Worm (Caenorhabditis elegans) whole organism, L4 larva: ENCODE measurements around the gene Y38C1BA.1.

Experiments used
- D1046.2 ChIP-seq: fragments of 200-800 bp; sonication (Bioruptor generic); IDR thresholded peaks from 2 replicates; pipeline ENCODE4 v1.3.6; 2022; ENCODE audit warnings: missing genetic modification characterization, missing compliant biosample characterization
- F26F4.8 ChIP-seq: fragments of 200-800 bp; sonication (Bioruptor generic); conservative IDR thresholded peaks from 2 replicates; pipeline ENCODE4 v1.3.6; 2022; ENCODE audit warnings: missing genetic modification characterization, missing compliant biosample characterization
- F44E2.7 ChIP-seq: fragments of 200-800 bp; sonication (Bioruptor generic); IDR thresholded peaks from 2 replicates; pipeline ENCODE4 v2.1.2; 2022; ENCODE audit warnings: missing genetic modification characterization, missing compliant biosample characterization
- Y48G9A.11 ChIP-seq: fragments of 200-800 bp; sonication (Bioruptor generic); IDR thresholded peaks from 2 replicates; pipeline ENCODE4 v1.3.6; 2022; ENCODE audit warnings: missing genetic modification reagents, missing genetic modification characterization, missing compliant biosample characterization
- ZK337.2 ChIP-seq: fragments of 200-800 bp; sonication (Bioruptor generic); IDR thresholded peaks from 2 replicates; pipeline ENCODE4 v1.3.6; 2022; ENCODE audit warnings: missing genetic modification reagents, missing genetic modification characterization, missing compliant biosample characterization
- ZK546.5 ChIP-seq, 2 experiments: sonication (generic microtip); optimal IDR thresholded peaks; 2 replicates each; lab custom pipeline; 2017; ENCODE audit warnings: missing biosample characterization in 2 of 2, missing genetic modification characterization in 2 of 2
- aha-1 ChIP-seq: fragments of 150-350 bp; peaks from one replicate; lab custom pipeline; 2014; ENCODE audit warnings: missing biosample characterization, missing genetic modification characterization
- aly-2 ChIP-seq: sonication (generic microtip); optimal IDR thresholded peaks from 2 replicates; lab custom pipeline; 2018; ENCODE audit warnings: missing biosample characterization, missing genetic modification characterization
- ceh-32 ChIP-seq: sonication (generic microtip); optimal IDR thresholded peaks from 2 replicates; lab custom pipeline; 2016; ENCODE audit warnings: mild to moderate bottlenecking, missing genetic modification characterization, missing compliant biosample characterization; ENCODE audit not compliant: poor library complexity
- ces-1 ChIP-seq: fragments of 150-350 bp; sonication (generic microtip); optimal IDR thresholded peaks from 4 replicates; lab custom pipeline; 2014; ENCODE audit warnings: missing biosample characterization, missing genetic modification reagents, missing genetic modification characterization
- cey-2 ChIP-seq: sonication (generic microtip); optimal IDR thresholded peaks from 3 replicates; lab custom pipeline; 2017; ENCODE audit warnings: missing genetic modification characterization, mild to moderate bottlenecking, missing compliant biosample characterization, antibody characterized with exemption, borderline replicate concordance; ENCODE audit not compliant: insufficient read depth
- ctbp-1 ChIP-seq: fragments of 200-800 bp; sonication (Bioruptor generic); IDR thresholded peaks from 2 replicates; pipeline ENCODE4 v1.3.6; 2022; ENCODE audit warnings: missing genetic modification reagents, missing genetic modification characterization, missing compliant biosample characterization
- daf-16 ChIP-seq, 3 experiments: sonication (generic microtip); optimal IDR thresholded peaks; 2 replicates each; lab custom pipeline; 2016 to 2017; ENCODE audit warnings: missing genetic modification characterization in 3 of 3, missing genetic modification reagents in 3 of 3, mild to moderate bottlenecking in 2 of 3, missing compliant biosample characterization in 2 of 3, missing biosample characterization in 1 of 3, moderate library complexity in 1 of 3
- dmd-6 ChIP-seq: fragments of 200-800 bp; sonication (Bioruptor generic); IDR thresholded peaks from 2 replicates; pipeline ENCODE4 v1.3.6; 2022; ENCODE audit warnings: missing genetic modification reagents, missing genetic modification characterization, missing compliant biosample characterization
- dmd-8 ChIP-seq: fragments of 200-800 bp; sonication (Bioruptor generic); IDR thresholded peaks from 2 replicates; pipeline ENCODE4 v1.3.6; 2022; ENCODE audit warnings: missing genetic modification characterization, missing compliant biosample characterization
- duxl-1 ChIP-seq: sonication (generic microtip); optimal IDR thresholded peaks from 2 replicates; lab custom pipeline; 2016; ENCODE audit warnings: mild to moderate bottlenecking, missing genetic modification characterization, moderate library complexity, missing compliant biosample characterization; ENCODE audit not compliant: poor library complexity
- dve-1 ChIP-seq: sonication (generic microtip); optimal IDR thresholded peaks from 2 replicates; lab custom pipeline; 2017; ENCODE audit warnings: antibody characterized with exemption, mild to moderate bottlenecking, missing genetic modification characterization, missing compliant biosample characterization; ENCODE audit not compliant: insufficient read depth
- egl-27 ChIP-seq: sonication (generic microtip); optimal IDR thresholded peaks from 3 replicates; lab custom pipeline; 2017; ENCODE audit warnings: missing biosample characterization, missing genetic modification reagents, missing genetic modification characterization
- gei-8 ChIP-seq: fragments of 200-800 bp; sonication (Bioruptor generic); optimal IDR thresholded peaks from 2 replicates; lab custom pipeline; 2018; ENCODE audit warnings: mild to moderate bottlenecking, missing genetic modification characterization, missing compliant biosample characterization
- hlh-11 ChIP-seq: fragments of 200-800 bp; sonication (Bioruptor generic); optimal IDR thresholded peaks from 2 replicates; lab custom pipeline; 2018; ENCODE audit warnings: mild to moderate bottlenecking, missing genetic modification characterization, missing compliant biosample characterization
- hlh-30 ChIP-seq: sonication (generic microtip); optimal IDR thresholded peaks from 2 replicates; lab custom pipeline; 2017; ENCODE audit warnings: antibody characterized with exemption, mild to moderate bottlenecking, missing genetic modification characterization, missing compliant biosample characterization; ENCODE audit not compliant: insufficient read depth
- hmg-1.1 ChIP-seq: fragments of 200-800 bp; sonication (Bioruptor generic); IDR thresholded peaks from 2 replicates; pipeline ENCODE4 v1.3.6; 2022; ENCODE audit warnings: missing genetic modification reagents, missing genetic modification characterization, missing compliant biosample characterization
- jun-1 ChIP-seq: fragments of 150-350 bp; optimal IDR thresholded peaks from 2 replicates; lab custom pipeline; 2014; ENCODE audit warnings: missing biosample characterization, missing genetic modification reagents, missing genetic modification characterization
- lim-7 ChIP-seq: fragments of 200-800 bp; sonication (Bioruptor generic); IDR thresholded peaks from 2 replicates; pipeline ENCODE4 v1.3.6; 2022; ENCODE audit warnings: missing genetic modification characterization, missing compliant biosample characterization
- lin-38 ChIP-seq: fragments of 200-800 bp; sonication (Bioruptor generic); IDR thresholded peaks from 2 replicates; pipeline ENCODE4 v1.3.6; 2022; ENCODE audit warnings: missing genetic modification reagents, missing genetic modification characterization, missing compliant biosample characterization
- lin-39 ChIP-seq: fragments of 150-350 bp; optimal IDR thresholded peaks from 2 replicates; lab custom pipeline; 2014; ENCODE audit warnings: missing biosample characterization, missing genetic modification reagents, missing genetic modification characterization
- lsy-2 ChIP-seq, 2 experiments: fragments of 150-350 bp in 1 of 2; sonication (generic microtip) in 1 of 2; optimal IDR thresholded peaks; 2 replicates each; lab custom pipeline; 2014 to 2017; ENCODE audit warnings: missing biosample characterization in 2 of 2, missing genetic modification characterization in 2 of 2
- madf-5 ChIP-seq, 2 experiments: fragments of 200-800 bp; sonication (Bioruptor generic); IDR thresholded peaks; 2 replicates each; pipeline ENCODE4 v1.3.6; 2022; ENCODE audit warnings: missing compliant biosample characterization in 2 of 2, missing genetic modification characterization in 2 of 2
- mep-1 ChIP-seq: fragments of 150-350 bp; sonication (generic microtip); optimal IDR thresholded peaks from 3 replicates; lab custom pipeline; 2014; ENCODE audit warnings: missing biosample characterization, missing genetic modification characterization
- mxl-3 ChIP-seq: fragments of 200-800 bp; sonication (Bioruptor generic); optimal IDR thresholded peaks from 2 replicates; lab custom pipeline; 2018; ENCODE audit warnings: mild to moderate bottlenecking, missing genetic modification characterization, missing compliant biosample characterization
- nhr-10 ChIP-seq: fragments of 150-350 bp; optimal IDR thresholded peaks from 2 replicates; lab custom pipeline; 2014; ENCODE audit warnings: missing biosample characterization, missing genetic modification characterization
- nhr-11 ChIP-seq: fragments of 150-350 bp; optimal IDR thresholded peaks from 2 replicates; lab custom pipeline; 2014; ENCODE audit warnings: missing biosample characterization, missing genetic modification characterization
- nhr-237 ChIP-seq: sonication (generic microtip); optimal IDR thresholded peaks from 2 replicates; lab custom pipeline; 2017; ENCODE audit warnings: missing biosample characterization, missing genetic modification characterization
- nhr-25 ChIP-seq: sonication (generic microtip); optimal IDR thresholded peaks from 2 replicates; lab custom pipeline; 2017; ENCODE audit warnings: missing genetic modification characterization, mild to moderate bottlenecking, missing compliant biosample characterization, antibody characterized with exemption, moderate library complexity, borderline replicate concordance; ENCODE audit not compliant: insufficient read depth
- set-16 ChIP-seq: fragments of 200-800 bp; sonication (Bioruptor generic); IDR thresholded peaks from 2 replicates; pipeline ENCODE4 v1.3.6; 2022; ENCODE audit warnings: missing genetic modification reagents, missing genetic modification characterization, missing compliant biosample characterization
- spr-3 ChIP-seq: fragments of 200-800 bp; sonication (Bioruptor generic); optimal IDR thresholded peaks from 2 replicates; lab custom pipeline; 2018; ENCODE audit warnings: mild to moderate bottlenecking, missing genetic modification characterization, missing compliant biosample characterization
- tag-97 ChIP-seq: fragments of 200-800 bp; sonication (Bioruptor generic); IDR thresholded peaks from 2 replicates; pipeline ENCODE4 v1.3.6; 2022; ENCODE audit warnings: missing genetic modification characterization, missing compliant biosample characterization
- unc-130 ChIP-seq: sonication (generic microtip); optimal IDR thresholded peaks from 2 replicates; lab custom pipeline; 2016; ENCODE audit warnings: missing genetic modification reagents, missing genetic modification characterization, missing compliant biosample characterization
- unc-62 ChIP-seq, 3 experiments: fragments of 150-350 bp in 1 of 3; sonication (generic microtip); optimal IDR thresholded peaks in 2 of 3; peaks in 1 of 3; 1 replicate in 1 of 3; 2 replicates in 2 of 3; lab custom pipeline; 2014 to 2017; ENCODE audit warnings: missing biosample characterization in 3 of 3, missing genetic modification characterization in 3 of 3, missing genetic modification reagents in 3 of 3, missing genotype in 1 of 3
- vab-7 ChIP-seq: fragments of 200-800 bp; sonication (Bioruptor generic); IDR thresholded peaks from 2 replicates; pipeline ENCODE4 v1.3.6; 2022; ENCODE audit warnings: missing genetic modification reagents, missing genetic modification characterization, missing compliant biosample characterization
- zip-11 ChIP-seq: fragments of 200-800 bp; sonication (Bioruptor generic); IDR thresholded peaks from 2 replicates; pipeline ENCODE4 v1.3.6; 2022; ENCODE audit warnings: missing genetic modification characterization, missing compliant biosample characterization
- zip-2 ChIP-seq: fragments of 150-350 bp; optimal IDR thresholded peaks from 2 replicates; lab custom pipeline; 2014; ENCODE audit warnings: missing biosample characterization, missing genetic modification characterization

Y38C1BA.1 gene

ce11 chrIV:1827362-1827761, 23.6 kb upstream of the Y38C1BA.1 start:
- TF ChIP-seq ctbp-1 (GFP tag; lab: Robert Waterston, UW) (0 out of 2 replicates have a peak, but pooled peaks have one; percentile 29), set-16 (GFP tag; lab: Robert Waterston, UW) (peak; percentile 35; the same call in 1 of the 2 replicates), dve-1 (tag; lab: Kevin White, UChicago) (no peak)
- TF ChIP-seq, all 104 proteins: peak for 2

- no peak for TF ChIP-seq mep-1
- no peak for TF ChIP-seq ctbp-1 (GFP tag; lab: Robert Waterston, UW)
- no peak for TF ChIP-seq gei-8 (GFP tag; lab: Kevin White, UChicago)
- TF ChIP-seq hlh-30: peak; percentile 36
- no peak for TF ChIP-seq ceh-32 (tag; lab: Kevin White, UChicago)
- peak in 1 of 2 experiments; percentile 97 for TF ChIP-seq unc-62 (GFP tag; optimal IDR thresholded peaks at IDR 0.05 in 1 of 2; lab: Kevin White, UChicago)
- no peak for TF ChIP-seq unc-62 (tag; optimal IDR thresholded peaks at IDR 0.05; lab: Kevin White, UChicago)
- TF ChIP-seq nhr-11 (tag; lab: Kevin White, UChicago): peak; percentile 11
- peak in 1 of 2 experiments; percentile 14 for TF ChIP-seq lsy-2 (tag; optimal IDR thresholded peaks at IDR 0.05; lab: Kevin White, UChicago)
- peak; percentile 22 for TF ChIP-seq aha-1
These were observed 23.0 kb upstream of the Y38C1BA.1 start for ce11 chrIV:1826737-1827136.

ce11 chrIV:1825789-1826188, 22.0 kb upstream of the Y38C1BA.1 start:
- no peak for TF ChIP-seq unc-130
- TF ChIP-seq tag-97 (GFP tag; lab: Robert Waterston, UW): no peak
- TF ChIP-seq ctbp-1 (GFP tag; lab: Robert Waterston, UW): peak; percentile 56; the same call in 1 of the 2 replicates
- TF ChIP-seq hlh-30: no peak
- no peak for TF ChIP-seq ceh-32 (tag; lab: Kevin White, UChicago)
- no peak for TF ChIP-seq madf-5 (GFP tag; IDR thresholded peaks at IDR 0.05; lab: Robert Waterston, UW)
- peak; percentile 90 for TF ChIP-seq set-16 (GFP tag; lab: Robert Waterston, UW)
- TF ChIP-seq mep-1: peak; percentile 0
- peak; percentile 43; the same call in 1 of the 2 replicates for TF ChIP-seq hmg-1.1 (GFP tag; lab: Robert Waterston, UW)
- peak; percentile 17 for TF ChIP-seq hlh-11 (tag; lab: Kevin White, UChicago)
- TF ChIP-seq aly-2 (tag; lab: Kevin White, UChicago): no peak
- TF ChIP-seq aha-1: peak; percentile 69
- no peak for TF ChIP-seq zip-11 (GFP tag; lab: Robert Waterston, UW)
- TF ChIP-seq D1046.2 (GFP tag; lab: Robert Waterston, UW): no peak
- TF ChIP-seq daf-16 (GFP tag; optimal IDR thresholded peaks at IDR 0.05; lab: Kevin White, UChicago): no peak
- TF ChIP-seq daf-16 (tag; optimal IDR thresholded peaks at IDR 0.05; lab: Kevin White, UChicago): no peak

- no peak for TF ChIP-seq jun-1
- no peak for TF ChIP-seq Y48G9A.11 (GFP tag; lab: Robert Waterston, UW)
- TF ChIP-seq duxl-1 (tag; lab: Kevin White, UChicago): no peak
- TF ChIP-seq unc-62 (GFP tag; optimal IDR thresholded peaks at IDR 0.05 in 1 of 2; lab: Kevin White, UChicago): no peak
- TF ChIP-seq unc-62 (tag; optimal IDR thresholded peaks at IDR 0.05; lab: Kevin White, UChicago): no peak
- no peak for TF ChIP-seq spr-3 (GFP tag; lab: Kevin White, UChicago)
- TF ChIP-seq aly-2 (tag; lab: Kevin White, UChicago): no peak
- no peak for TF ChIP-seq lim-7 (GFP tag; lab: Robert Waterston, UW)
- TF ChIP-seq hlh-11 (tag; lab: Kevin White, UChicago): peak; percentile 43
- no peak for TF ChIP-seq nhr-25 (tag; lab: Kevin White, UChicago)
- TF ChIP-seq dmd-8 (GFP tag; lab: Robert Waterston, UW): no peak
- peak; percentile 17 for TF ChIP-seq ces-1 (GFP tag; lab: Kevin White, UChicago)
- no peak for TF ChIP-seq ZK337.2 (GFP tag; lab: Robert Waterston, UW)
- no peak for TF ChIP-seq ZK546.5 (tag; optimal IDR thresholded peaks at IDR 0.05; lab: Kevin White, UChicago)
- TF ChIP-seq lin-39 (tag; lab: Kevin White, UChicago): no peak
- no peak for TF ChIP-seq cey-2 (tag; lab: Kevin White, UChicago)
- TF ChIP-seq lin-38 (GFP tag; lab: Robert Waterston, UW): no peak
- TF ChIP-seq mxl-3 (GFP tag; lab: Kevin White, UChicago): peak; percentile 36
- peak; percentile 19; the same call in 1 of the 2 replicates for TF ChIP-seq dmd-6 (GFP tag; lab: Robert Waterston, UW)
- no peak for TF ChIP-seq egl-27 (tag; lab: Kevin White, UChicago)
- TF ChIP-seq F44E2.7 (GFP tag; lab: Robert Waterston, UW): no peak
- TF ChIP-seq nhr-237 (tag; lab: Kevin White, UChicago): no peak
- no peak for TF ChIP-seq F26F4.8 (GFP tag; lab: Robert Waterston, UW)
- no peak for TF ChIP-seq vab-7
- TF ChIP-seq zip-2 (tag; lab: Kevin White, UChicago): no peak
- TF ChIP-seq nhr-10 (tag; lab: Kevin White, UChicago): no peak
These were observed 20.3 kb upstream of the Y38C1BA.1 start, which contains the start of gene cmk-1 for ce11 chrIV:1824065-1824531. Gene cmk-1, plus strand, starts transcription at chrIV:1824481.
